Worm (Caenorhabditis elegans) whole organism, midembryonic: Measurements from ENCODE around the gene Y37A1B.4.
A peak's percentile ranks its signal among the peaks of the same experiment; 100 is the strongest.

Source experiments
- T22C8.4 ChIP-seq: fragments of 200-800 bp; sonication (Bioruptor generic); IDR thresholded peaks from 2 replicates; pipeline ENCODE4 v1.3.6; 2022; ENCODE audit warnings: missing genetic modification characterization, missing compliant biosample characterization
- cog-1 ChIP-seq: sonication (generic microtip); optimal IDR thresholded peaks from 2 replicates; lab custom pipeline; 2016; ENCODE audit warnings: missing genetic modification characterization, missing compliant biosample characterization
- flt-1 ChIP-seq: fragments of 200-800 bp; sonication (Bioruptor generic); IDR thresholded peaks from 2 replicates; pipeline ENCODE4 v1.3.6; 2022; ENCODE audit warnings: missing genetic modification characterization, missing compliant biosample characterization
- klf-2 ChIP-seq: fragments of 200-800 bp; sonication (Bioruptor generic); conservative IDR thresholded peaks from 2 replicates; pipeline ENCODE4 v1.3.6; 2022; ENCODE audit warnings: missing genetic modification reagents, missing genetic modification characterization, missing compliant biosample characterization
- med-1 ChIP-seq: sonication (generic microtip); optimal IDR thresholded peaks from 2 replicates; lab custom pipeline; 2017; ENCODE audit warnings: missing genetic modification characterization, mild to moderate bottlenecking, missing compliant biosample characterization, antibody characterized with exemption, missing genetic modification reagents; ENCODE audit not compliant: insufficient read depth
- ref-1 ChIP-seq: fragments of 200-800 bp; sonication (Bioruptor generic); conservative IDR thresholded peaks from 2 replicates; pipeline ENCODE4 v1.3.6; 2022; ENCODE audit warnings: missing genetic modification reagents, missing genetic modification characterization, missing compliant biosample characterization
- tab-1 ChIP-seq: fragments of 200-800 bp; sonication (Bioruptor generic); IDR thresholded peaks from 2 replicates; pipeline ENCODE4 v1.3.6; 2022; ENCODE audit warnings: missing genetic modification characterization, missing compliant biosample characterization
- ztf-23 ChIP-seq: fragments of 200-800 bp; sonication (Bioruptor generic); IDR thresholded peaks from 2 replicates; pipeline ENCODE4 v1.3.6; 2022; ENCODE audit warnings: missing genetic modification reagents, missing genetic modification characterization, missing compliant biosample characterization
- ztf-29 ChIP-seq: fragments of 200-800 bp; sonication (Bioruptor generic); IDR thresholded peaks from 2 replicates; pipeline ENCODE4 v1.3.6; 2022; ENCODE audit warnings: missing genetic modification reagents, missing genetic modification characterization, missing compliant biosample characterization

The Y37A1B.4 gene

DNA sequence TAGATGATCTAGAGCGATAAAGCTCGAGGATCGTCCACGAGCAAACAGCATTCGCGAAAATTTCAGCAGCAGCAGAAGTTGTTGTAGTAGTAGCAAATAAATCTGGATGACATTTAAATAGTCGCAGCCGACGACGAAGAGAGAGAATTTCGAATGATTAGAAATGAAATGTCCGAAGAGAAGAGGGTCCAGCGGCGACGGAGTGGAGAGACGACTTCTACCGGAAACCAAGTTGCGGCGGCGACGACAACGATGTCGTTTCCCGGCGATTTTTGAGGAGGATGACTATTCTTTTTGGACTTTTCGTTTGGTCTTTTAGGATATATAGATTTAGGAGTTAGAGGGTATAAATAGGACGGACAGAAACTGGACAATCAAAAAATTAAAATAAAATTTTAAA is 5.9 kb upstream of the Y37A1B.4 start:
- no peak for TF ChIP-seq med-1 (GFP tag; lab: Kevin White, UChicago)
- TF ChIP-seq ztf-29 (GFP tag; lab: Robert Waterston, UW): no peak
- TF ChIP-seq klf-2 (GFP tag; lab: Robert Waterston, UW): no peak
- TF ChIP-seq tab-1 (GFP tag; lab: Robert Waterston, UW): no peak
- no peak for TF ChIP-seq ztf-23
- no peak for TF ChIP-seq cog-1 (tag; lab: Kevin White, UChicago)
- no peak for TF ChIP-seq T22C8.4 (GFP tag; lab: Robert Waterston, UW)
- no peak for TF ChIP-seq flt-1 (GFP tag; lab: Robert Waterston, UW)
- TF ChIP-seq ref-1: no peak

DNA sequence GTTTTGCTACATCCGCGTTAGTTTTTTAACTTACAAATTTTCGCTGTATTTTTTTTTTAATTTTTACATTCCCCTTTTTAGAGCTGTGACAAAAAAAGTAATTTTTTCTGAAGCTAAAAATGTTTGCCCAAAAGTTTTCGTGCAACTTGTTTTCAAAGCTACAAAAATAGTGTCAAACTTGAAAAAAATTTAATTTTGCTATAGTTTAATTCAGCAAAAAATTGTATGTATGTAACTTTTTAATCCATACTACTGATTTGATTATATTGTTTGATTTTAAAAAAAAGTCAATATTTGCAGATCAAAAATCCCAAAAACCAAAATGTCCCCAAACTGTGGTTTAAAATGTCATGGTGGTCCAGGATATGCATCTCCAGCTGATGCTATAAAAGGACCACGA is 9.6 kb downstream of the Y37A1B.4 start, which contains the start of gene semo-1:
semo-1 (plus strand) TSS at position 301 of the 400 bp plus-strand sequence.
- TF ChIP-seq ztf-29 (GFP tag; lab: Robert Waterston, UW) (no peak), ztf-23 (no peak), ref-1 (no peak), cog-1 (tag; lab: Kevin White, UChicago) (no peak), med-1 (GFP tag; lab: Kevin White, UChicago) (no peak), flt-1 (GFP tag; lab: Robert Waterston, UW) (no peak), T22C8.4 (GFP tag; lab: Robert Waterston, UW) (no peak), klf-2 (GFP tag; lab: Robert Waterston, UW) (no peak), tab-1 (GFP tag; lab: Robert Waterston, UW) (no peak)

DNA sequence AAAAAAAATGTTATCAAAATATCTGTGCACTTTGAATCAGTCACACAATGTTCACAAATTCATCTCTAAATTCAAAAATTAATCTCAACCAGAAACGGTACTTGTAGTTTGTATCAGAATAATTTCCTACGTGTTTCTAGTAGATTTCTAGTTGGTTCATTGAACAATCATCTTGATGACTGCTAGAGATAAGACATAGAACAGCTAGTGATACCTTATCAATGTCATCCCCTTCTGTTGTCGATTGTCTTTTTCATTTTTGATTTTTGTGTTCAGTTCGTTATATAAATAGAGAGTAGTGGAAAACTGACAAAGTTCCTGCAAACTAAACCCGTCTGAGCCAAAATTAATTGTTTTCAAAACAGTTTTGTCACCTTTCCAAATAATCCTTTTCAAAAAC is 10.1 kb downstream of the Y37A1B.4 start:
- TF ChIP-seq tab-1 (GFP tag; lab: Robert Waterston, UW) (no peak), med-1 (GFP tag; lab: Kevin White, UChicago) (no peak), ref-1 (no peak), ztf-23 (no peak), cog-1 (tag; lab: Kevin White, UChicago) (no peak), klf-2 (GFP tag; lab: Robert Waterston, UW) (no peak), ztf-29 (GFP tag; lab: Robert Waterston, UW) (no peak), T22C8.4 (GFP tag; lab: Robert Waterston, UW) (no peak)

DNA sequence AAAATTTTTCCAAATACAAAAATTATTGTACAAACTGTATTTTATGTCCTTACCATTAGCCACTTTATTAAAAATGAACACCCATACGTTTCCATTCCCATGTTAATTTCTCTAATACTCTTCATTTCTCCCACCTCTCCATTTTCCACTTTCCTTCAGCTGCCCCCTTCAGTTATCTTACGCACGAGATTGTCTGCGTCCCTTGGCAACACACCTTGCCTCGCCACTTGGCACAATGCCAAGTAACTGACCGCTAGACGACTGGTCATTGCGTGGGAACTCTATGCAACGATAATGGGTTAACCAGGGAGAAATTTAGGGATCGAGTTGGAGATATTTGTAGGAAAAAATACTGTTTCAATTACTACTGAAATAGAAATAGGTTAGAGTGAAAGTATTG is 13.7 kb downstream of the Y37A1B.4 start:
- no peak for TF ChIP-seq med-1 (GFP tag; lab: Kevin White, UChicago)
- TF ChIP-seq ref-1: no peak
- TF ChIP-seq ztf-23: no peak
- TF ChIP-seq cog-1 (tag; lab: Kevin White, UChicago): no peak
- TF ChIP-seq flt-1 (GFP tag; lab: Robert Waterston, UW): 0 out of 2 replicates have a peak, but pooled peaks have one; percentile 46
- TF ChIP-seq klf-2 (GFP tag; lab: Robert Waterston, UW): no peak
- no peak for TF ChIP-seq ztf-29 (GFP tag; lab: Robert Waterston, UW)
- TF ChIP-seq T22C8.4 (GFP tag; lab: Robert Waterston, UW): no peak
- no peak for TF ChIP-seq tab-1 (GFP tag; lab: Robert Waterston, UW)

DNA sequence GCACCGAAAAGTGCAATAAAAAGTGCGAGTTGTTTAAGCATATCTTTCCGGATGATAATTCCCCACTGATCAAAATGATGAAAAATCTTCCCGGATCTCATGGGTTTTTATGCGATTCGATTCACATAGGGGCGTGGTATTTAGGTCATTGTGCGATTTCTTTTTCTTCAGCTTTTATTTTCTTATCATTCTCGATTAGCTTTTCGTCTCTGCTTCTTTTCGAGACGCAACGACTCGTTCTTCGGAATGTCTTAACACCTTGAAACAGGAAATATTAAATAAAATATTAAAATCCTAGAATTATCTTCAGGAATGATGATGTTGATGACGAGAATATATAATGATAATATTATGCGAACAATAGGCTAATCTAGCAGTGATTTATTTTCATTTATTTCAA is 16.8 kb downstream of the Y37A1B.4 start, which contains the start of gene Y37A1B.7:
Y37A1B.7 (minus strand) TSS at position 101 of the 400 bp plus-strand sequence.
- TF ChIP-seq med-1 (GFP tag; lab: Kevin White, UChicago) (no peak), T22C8.4 (GFP tag; lab: Robert Waterston, UW) (no peak), ztf-23 (no peak), klf-2 (GFP tag; lab: Robert Waterston, UW) (no peak), ztf-29 (GFP tag; lab: Robert Waterston, UW) (no peak), ref-1 (no peak), cog-1 (tag; lab: Kevin White, UChicago) (no peak), tab-1 (GFP tag; lab: Robert Waterston, UW) (no peak)

DNA sequence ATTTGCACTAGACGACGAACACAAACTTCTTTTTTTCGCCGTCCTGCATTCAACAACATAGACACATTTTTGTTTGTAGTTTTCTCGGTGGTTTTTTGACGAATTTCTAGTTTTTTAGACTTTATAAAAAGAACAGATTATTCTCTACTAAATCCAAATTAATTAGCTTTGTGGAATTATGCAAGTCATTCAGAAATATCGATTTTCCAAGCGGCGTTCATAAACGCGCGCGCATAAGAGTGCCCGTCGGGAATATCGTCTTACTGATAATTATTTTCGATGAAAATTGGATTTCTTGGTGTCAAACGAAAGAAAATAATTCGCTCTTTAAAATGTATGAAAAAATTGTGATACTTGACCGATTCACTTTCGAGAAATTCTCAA is 25.9 kb downstream of the Y37A1B.4 start:
- TF ChIP-seq T22C8.4 (GFP tag; lab: Robert Waterston, UW): peak; percentile 71; the same call in 1 of the 2 replicates
- no peak for TF ChIP-seq ztf-29 (GFP tag; lab: Robert Waterston, UW)

DNA sequence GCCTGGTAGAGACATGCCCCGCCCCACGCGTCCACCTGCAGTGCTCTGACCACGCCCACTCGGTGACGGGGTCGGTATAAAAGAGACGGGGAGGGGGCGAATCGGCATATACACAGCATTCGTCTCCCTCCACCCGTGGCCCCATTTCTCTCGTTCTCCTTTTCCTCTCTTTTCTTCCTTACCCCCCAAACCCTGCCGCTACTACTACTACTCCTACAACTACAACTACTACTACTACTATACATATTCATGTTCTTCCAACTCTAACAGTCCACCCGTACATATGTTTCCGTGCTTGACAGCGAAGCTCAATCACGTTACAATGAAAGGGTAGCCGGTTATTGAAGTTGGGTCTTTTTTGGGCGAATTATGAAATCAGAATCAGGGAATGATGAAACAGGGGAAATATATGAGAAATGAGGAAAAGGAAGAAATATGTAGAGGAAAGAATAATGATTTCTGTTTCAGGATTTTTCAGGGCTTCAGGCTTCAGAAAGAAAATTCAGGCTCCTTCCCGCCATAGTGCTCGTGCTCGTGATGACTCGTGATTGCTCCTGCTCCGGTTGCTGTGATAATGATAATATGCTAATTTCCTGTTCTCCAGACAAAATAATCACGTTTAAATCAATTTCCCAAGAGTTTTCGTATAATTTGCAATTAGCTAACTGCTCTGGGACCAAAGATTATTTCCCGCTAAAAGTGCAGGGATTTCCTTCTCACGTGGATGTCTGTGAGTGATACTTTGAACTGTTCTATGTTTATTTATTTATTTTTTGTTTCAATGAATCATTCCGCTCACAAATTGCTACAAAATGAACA is 26.6 kb downstream of the Y37A1B.4 start:
- peak; percentile 88 for TF ChIP-seq T22C8.4 (GFP tag; lab: Robert Waterston, UW)
- peak; percentile 99 for TF ChIP-seq cog-1 (tag; lab: Kevin White, UChicago)
- peak; percentile 75 for TF ChIP-seq med-1 (GFP tag; lab: Kevin White, UChicago)
- TF ChIP-seq ref-1: peak; percentile 85
- TF ChIP-seq ztf-23: peak; percentile 94
- TF ChIP-seq flt-1 (GFP tag; lab: Robert Waterston, UW): peak; percentile 99
- TF ChIP-seq ztf-29 (GFP tag; lab: Robert Waterston, UW): peak; percentile 93
- peak; percentile 91 for TF ChIP-seq klf-2 (GFP tag; lab: Robert Waterston, UW)
- TF ChIP-seq tab-1 (GFP tag; lab: Robert Waterston, UW): peak; percentile 92

DNA sequence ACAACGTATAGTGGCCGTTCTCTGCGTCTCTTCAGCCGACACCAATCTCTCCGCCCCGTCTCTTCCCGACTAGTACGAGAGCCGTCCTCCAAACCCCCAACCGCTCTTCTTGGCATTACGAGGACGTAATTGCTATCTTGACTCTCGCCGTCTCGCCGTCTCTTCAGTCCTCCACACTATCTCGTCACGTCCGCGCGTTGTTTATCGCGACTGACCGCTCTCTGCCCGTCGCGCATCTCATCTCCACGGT is 27.1 kb downstream of the Y37A1B.4 start:
- TF ChIP-seq klf-2 (GFP tag; lab: Robert Waterston, UW): no peak
- no peak for TF ChIP-seq ref-1
- TF ChIP-seq T22C8.4 (GFP tag; lab: Robert Waterston, UW): no peak
- no peak for TF ChIP-seq ztf-23
- TF ChIP-seq flt-1 (GFP tag; lab: Robert Waterston, UW): no peak
- TF ChIP-seq ztf-29 (GFP tag; lab: Robert Waterston, UW): no peak
- TF ChIP-seq tab-1 (GFP tag; lab: Robert Waterston, UW): no peak
- TF ChIP-seq cog-1 (tag; lab: Kevin White, UChicago): no peak
- TF ChIP-seq med-1 (GFP tag; lab: Kevin White, UChicago): no peak
